Fruit fly (Drosophila melanogaster) S2 (cell line): Measurements from ENCODE around the gene CG17219.

Source experiments
- CG8478 ChIP-seq: fragments of >200 bp; optimal IDR thresholded peaks from 2 replicates; lab custom pipeline; 2018
- CTCF ChIP-seq, 2 experiments: fragments of >200 bp; optimal IDR thresholded peaks; 2 replicates each; lab custom pipeline; 2018

DNA sequence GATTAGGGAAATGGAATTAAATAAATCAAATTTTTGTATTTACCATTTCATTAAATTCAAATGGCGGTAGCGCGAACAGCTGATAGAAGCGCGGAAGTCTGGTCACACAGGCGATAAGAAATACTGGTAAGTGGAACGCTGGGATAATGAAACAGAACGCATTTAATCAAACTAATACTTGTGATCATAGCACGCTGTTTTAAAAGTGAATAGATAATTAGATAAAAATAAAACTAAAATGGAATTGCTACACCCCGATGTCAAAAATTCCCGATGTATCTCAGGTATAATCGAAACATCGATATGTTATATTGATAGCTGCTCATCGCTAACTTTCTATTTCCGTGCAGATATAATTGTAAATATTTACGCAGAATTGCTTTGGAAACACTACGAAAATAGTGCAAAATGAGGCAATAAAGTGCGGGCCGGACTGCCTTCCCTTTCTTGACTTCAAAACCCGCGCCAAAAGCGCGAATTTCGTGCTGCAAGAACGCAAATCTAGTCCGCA is 36.3 kb upstream of the CG17219 start, which contains the start of the genes okr and CG3558:
- TF ChIP-seq CG8478 (lab: Kevin White, UChicago) (no peak), CTCF (optimal IDR thresholded peaks at IDR 0.05; lab: Kevin White, UChicago) (peak in 1 of 2 experiments; percentile 2)
